Worm (Caenorhabditis elegans): ENCODE measurements around the gene ZC513.2.

DNA sequence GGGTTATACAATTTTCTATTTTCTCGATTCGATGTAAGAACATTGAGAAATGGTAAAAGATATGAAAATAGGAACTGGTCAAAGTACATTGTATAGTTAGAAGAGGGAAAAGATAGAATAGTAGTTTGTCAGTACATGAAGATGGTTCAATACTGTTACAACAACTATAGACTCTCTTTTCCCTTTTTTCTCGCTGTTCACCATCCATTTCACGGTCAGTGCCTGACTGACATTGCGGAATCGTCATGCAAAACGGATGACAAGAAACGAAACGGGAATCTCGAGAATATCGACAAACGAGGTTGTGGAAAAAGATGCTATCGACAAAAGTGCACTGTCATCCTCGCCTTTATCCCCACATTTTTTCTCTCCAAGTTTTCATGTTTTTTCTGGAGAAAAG is 10.6 kb upstream of the ZC513.2 start:
- TF ChIP-seq ama-1 (optimal IDR thresholded peaks at IDR 0.05) (no peak), unc-39 (tag; optimal IDR thresholded peaks at IDR 0.05) (no peak), sea-2 (GFP tag; optimal IDR thresholded peaks at IDR 0.05) (no peak), nhr-76 (tag; optimal IDR thresholded peaks at IDR 0.05) (no peak), nhr-25 (tag; optimal IDR thresholded peaks at IDR 0.05) (peak; percentile 64), nhr-77 (tag; optimal IDR thresholded peaks at IDR 0.05) (no peak), nhr-28 (tag; optimal IDR thresholded peaks at IDR 0.05) (no peak), ztf-4 (tag; optimal IDR thresholded peaks at IDR 0.05) (no peak), unc-62 (GFP tag; optimal IDR thresholded peaks at IDR 0.05) (no peak), snpc-4 (tag; optimal IDR thresholded peaks at IDR 0.05) (no peak), elt-1 (tag; optimal IDR thresholded peaks at IDR 0.05) (no peak), ztf-11 (tag; optimal IDR thresholded peaks at IDR 0.05) (no peak)
